Worm (Caenorhabditis elegans) whole organism, L2 larva: Measurements from ENCODE around the gene cest-5.2.

Experiments used
- egl-27 ChIP-seq: sonication (generic microtip); optimal IDR thresholded peaks from 3 replicates; lab custom pipeline; 2017; ENCODE audit warnings: missing biosample characterization, missing genetic modification reagents, missing genetic modification characterization
- elt-1 ChIP-seq: fragments of 150-350 bp; optimal IDR thresholded peaks from 2 replicates; lab custom pipeline; 2014; ENCODE audit warnings: missing biosample characterization, missing genetic modification characterization
- elt-3 ChIP-seq: sonication (generic microtip); optimal IDR thresholded peaks from 2 replicates; lab custom pipeline; 2017; ENCODE audit warnings: missing biosample characterization, missing genetic modification characterization
- nhr-12 ChIP-seq: fragments of 150-350 bp; optimal IDR thresholded peaks from 2 replicates; lab custom pipeline; 2014; ENCODE audit warnings: missing biosample characterization, missing genetic modification characterization
- snpc-4 ChIP-seq: fragments of 150-350 bp; optimal IDR thresholded peaks from 2 replicates; lab custom pipeline; 2014; ENCODE audit warnings: missing biosample characterization, missing genetic modification characterization

ce11 chrIV:6602376-6602775, 25.3 kb downstream of the cest-5.2 start, which contains the start of gene F15B10.3:
- no peak for TF ChIP-seq nhr-12 (tag; lab: Kevin White, UChicago)
- no peak for TF ChIP-seq elt-3 (tag; lab: Kevin White, UChicago)
- no peak for TF ChIP-seq snpc-4 (tag; lab: Kevin White, UChicago)
- TF ChIP-seq elt-1 (tag; lab: Kevin White, UChicago) = no peak
- no peak for TF ChIP-seq egl-27 (tag; lab: Kevin White, UChicago)
